Fruit fly (Drosophila melanogaster) whole organism, adult: ENCODE measurements around the gene CG43116.

ENCODE experiments used
- CG11617 ChIP-seq: fragments of 200-800 bp; sonication (Bioruptor generic); optimal IDR thresholded peaks from 2 replicates; lab custom pipeline; 2017; ENCODE audit warnings: mild to moderate bottlenecking, missing biosample characterization, missing genetic modification reagents, missing genetic modification characterization
- CG12768 ChIP-seq: fragments of 200-800 bp; sonication (Bioruptor generic); optimal IDR thresholded peaks from 2 replicates; lab custom pipeline; 2017; ENCODE audit warnings: missing biosample characterization, missing genetic modification characterization, mild to moderate bottlenecking, moderate library complexity, missing genetic modification reagents
- CG14711 ChIP-seq: fragments of 200-800 bp; sonication (Bioruptor generic); optimal IDR thresholded peaks from 2 replicates; lab custom pipeline; 2018; ENCODE audit warnings: missing biosample characterization, mild to moderate bottlenecking, missing genetic modification characterization, moderate library complexity
- CG1620 ChIP-seq: fragments of 200-800 bp; sonication (Bioruptor generic); optimal IDR thresholded peaks from 2 replicates; lab custom pipeline; 2016; ENCODE audit warnings: missing biosample characterization, missing genetic modification characterization
- CG33017 ChIP-seq: fragments of 200-800 bp; sonication (Bioruptor generic); optimal IDR thresholded peaks from 2 replicates; lab custom pipeline; 2018; ENCODE audit warnings: missing biosample characterization, mild to moderate bottlenecking, missing genetic modification characterization, moderate library complexity
- CG5204 ChIP-seq: fragments of 200-800 bp; sonication (Bioruptor generic); optimal IDR thresholded peaks from 2 replicates; lab custom pipeline; 2016; ENCODE audit warnings: missing biosample characterization, missing genetic modification characterization
- CG7045 ChIP-seq: fragments of 200-800 bp; sonication (Bioruptor generic); optimal IDR thresholded peaks from 2 replicates; lab custom pipeline; 2017; ENCODE audit warnings: missing biosample characterization, mild to moderate bottlenecking, missing genetic modification characterization
- CG7101 ChIP-seq: fragments of 200-800 bp; sonication (Bioruptor generic); optimal IDR thresholded peaks from 2 replicates; lab custom pipeline; 2018; ENCODE audit warnings: missing biosample characterization, mild to moderate bottlenecking, missing genetic modification characterization, moderate library complexity
- Clk ChIP-seq: fragments of 200-800 bp; sonication (Bioruptor generic); optimal IDR thresholded peaks from 2 replicates; lab custom pipeline; 2017; ENCODE audit warnings: missing biosample characterization, missing genetic modification characterization
- Crg-1 ChIP-seq: fragments of 200-800 bp; sonication (Bioruptor generic); optimal IDR thresholded peaks from 2 replicates; lab custom pipeline; 2016; ENCODE audit warnings: missing biosample characterization, missing genetic modification characterization
- Hr96 ChIP-seq: fragments of 200-800 bp; sonication (Bioruptor generic); optimal IDR thresholded peaks from 2 replicates; lab custom pipeline; 2016; ENCODE audit warnings: missing biosample characterization, missing genetic modification characterization
- Mnt ChIP-seq: fragments of 200-800 bp; sonication (Bioruptor generic); optimal IDR thresholded peaks from 2 replicates; lab custom pipeline; 2016; ENCODE audit warnings: missing biosample characterization, mild to moderate bottlenecking, missing genetic modification characterization
- bab1 ChIP-seq: fragments of 200-800 bp; sonication (Bioruptor generic); optimal IDR thresholded peaks from 3 replicates; lab custom pipeline; 2019; ENCODE audit warnings: missing biosample characterization, mild to moderate bottlenecking, missing genetic modification characterization, moderate library complexity
- cic ChIP-seq: fragments of 200-800 bp; sonication (Bioruptor generic); optimal IDR thresholded peaks from 2 replicates; lab custom pipeline; 2017; ENCODE audit warnings: missing biosample characterization, mild to moderate bottlenecking, missing genetic modification characterization, moderate library complexity
- cnc ChIP-seq, 2 experiments: fragments of >200 bp; optimal IDR thresholded peaks; 2 replicates each; lab custom pipeline; 2017
- kay ChIP-seq: fragments of 200-800 bp; sonication (Bioruptor generic); peaks from one replicate; lab custom pipeline; 2016; ENCODE audit warnings: missing biosample characterization, missing genetic modification characterization, borderline replicate concordance
- ovo ChIP-seq: fragments of 200-800 bp; sonication (Bioruptor generic); optimal IDR thresholded peaks from 2 replicates; lab custom pipeline; 2016; ENCODE audit warnings: missing biosample characterization, missing genetic modification characterization
- pad ChIP-seq: fragments of 200-800 bp; sonication (Bioruptor generic); optimal IDR thresholded peaks from 3 replicates; lab custom pipeline; 2017; ENCODE audit warnings: missing biosample characterization, missing genetic modification characterization, mild to moderate bottlenecking, moderate library complexity, missing genetic modification reagents
- tj ChIP-seq: fragments of 200-800 bp; sonication (Bioruptor generic); optimal IDR thresholded peaks from 3 replicates; lab custom pipeline; 2017; ENCODE audit warnings: missing biosample characterization, mild to moderate bottlenecking, missing genetic modification characterization, moderate library complexity
- toe ChIP-seq: fragments of 200-800 bp; sonication (Bioruptor generic); optimal IDR thresholded peaks from 2 replicates; lab custom pipeline; 2016; ENCODE audit warnings: missing biosample characterization, missing genetic modification characterization

CG43116 gene

dm6 chr3R:26027903-26028302 lies 31.1 kb upstream of the CG43116 start:
- TF ChIP-seq CG7045 (GFP tag; lab: Kevin White, UChicago) (no peak), kay (no peak), cic (GFP tag; lab: Kevin White, UChicago) (no peak), CG11617 (GFP tag; lab: Kevin White, UChicago) (no peak), ovo (GFP tag; lab: Kevin White, UChicago) (no peak), Hr96 (no peak), pad (GFP tag; lab: Kevin White, UChicago) (no peak), bab1 (GFP tag; lab: Kevin White, UChicago) (no peak), CG7101 (tag; lab: Kevin White, UChicago) (no peak), CG14711 (tag; lab: Kevin White, UChicago) (no peak), CG33017 (tag; lab: Kevin White, UChicago) (no peak), Clk (GFP tag; lab: Kevin White, UChicago) (no peak), Mnt (GFP tag; lab: Kevin White, UChicago) (no peak), CG5204 (GFP tag; lab: Kevin White, UChicago) (no peak), CG1620 (no peak), tj (GFP tag; lab: Kevin White, UChicago) (no peak), toe (GFP tag; lab: Kevin White, UChicago) (no peak)

dm6 chr3R:26026631-26027274 lies 30.0 kb upstream of the CG43116 start:
- TF ChIP-seq pad (GFP tag; lab: Kevin White, UChicago) (no peak), Hr96 (no peak), CG33017 (tag; lab: Kevin White, UChicago) (no peak), cnc (optimal IDR thresholded peaks at IDR 0.05; lab: Kevin White, UChicago) (no peak), Crg-1 (GFP tag; lab: Kevin White, UChicago) (no peak), ovo (GFP tag; lab: Kevin White, UChicago) (no peak), CG12768 (GFP tag; lab: Kevin White, UChicago) (no peak), cic (GFP tag; lab: Kevin White, UChicago) (no peak), toe (GFP tag; lab: Kevin White, UChicago) (no peak), CG7045 (GFP tag; lab: Kevin White, UChicago) (no peak), bab1 (GFP tag; lab: Kevin White, UChicago) (no peak), CG1620 (no peak), CG7101 (tag; lab: Kevin White, UChicago) (no peak), Mnt (GFP tag; lab: Kevin White, UChicago) (no peak), tj (GFP tag; lab: Kevin White, UChicago) (no peak)

- TF ChIP-seq cnc (optimal IDR thresholded peaks at IDR 0.05; lab: Kevin White, UChicago): no peak
- TF ChIP-seq CG11617 (GFP tag; lab: Kevin White, UChicago): no peak
- TF ChIP-seq ovo (GFP tag; lab: Kevin White, UChicago): no peak
- no peak for TF ChIP-seq bab1 (GFP tag; lab: Kevin White, UChicago)
- TF ChIP-seq CG7101 (tag; lab: Kevin White, UChicago): no peak
- no peak for TF ChIP-seq tj (GFP tag; lab: Kevin White, UChicago)
- no peak for TF ChIP-seq cic (GFP tag; lab: Kevin White, UChicago)
- TF ChIP-seq pad (GFP tag; lab: Kevin White, UChicago): no peak
- no peak for TF ChIP-seq Crg-1 (GFP tag; lab: Kevin White, UChicago)
- no peak for TF ChIP-seq Clk (GFP tag; lab: Kevin White, UChicago)
- TF ChIP-seq toe (GFP tag; lab: Kevin White, UChicago): no peak
- TF ChIP-seq CG33017 (tag; lab: Kevin White, UChicago): no peak
- no peak for TF ChIP-seq CG12768 (GFP tag; lab: Kevin White, UChicago)
- TF ChIP-seq kay: no peak
- TF ChIP-seq CG1620: no peak
- no peak for TF ChIP-seq Hr96
These were observed 27.9 kb upstream of the CG43116 start for dm6 chr3R:26024596-26025213.

- TF ChIP-seq Hr96: no peak
These were observed 26.5 kb upstream of the CG43116 start for dm6 chr3R:26023252-26023651.

- peak; percentile 60 for TF ChIP-seq pad (GFP tag; lab: Kevin White, UChicago)
- peak; percentile 79 for TF ChIP-seq CG5204 (GFP tag; lab: Kevin White, UChicago)
- TF ChIP-seq CG14711 (tag; lab: Kevin White, UChicago): peak; percentile 44
- TF ChIP-seq ovo (GFP tag; lab: Kevin White, UChicago): no peak
- TF ChIP-seq CG7101 (tag; lab: Kevin White, UChicago): peak; percentile 64
- peak; percentile 9 for TF ChIP-seq tj (GFP tag; lab: Kevin White, UChicago)
- TF ChIP-seq cic (GFP tag; lab: Kevin White, UChicago): no peak
- TF ChIP-seq CG33017 (tag; lab: Kevin White, UChicago): peak; percentile 58
- TF ChIP-seq CG7045 (GFP tag; lab: Kevin White, UChicago): peak; percentile 82
- peak; percentile 53 for TF ChIP-seq CG12768 (GFP tag; lab: Kevin White, UChicago)
- TF ChIP-seq kay: no peak
- TF ChIP-seq Crg-1 (GFP tag; lab: Kevin White, UChicago): peak; percentile 40
- peak; percentile 42 for TF ChIP-seq Hr96
- peak; percentile 43 for TF ChIP-seq toe (GFP tag; lab: Kevin White, UChicago)
- no peak for TF ChIP-seq Mnt (GFP tag; lab: Kevin White, UChicago)
- TF ChIP-seq Clk (GFP tag; lab: Kevin White, UChicago): no peak
- TF ChIP-seq CG11617 (GFP tag; lab: Kevin White, UChicago): peak; percentile 81
- no peak for TF ChIP-seq cnc (optimal IDR thresholded peaks at IDR 0.05; lab: Kevin White, UChicago)
- peak; percentile 17 for TF ChIP-seq bab1 (GFP tag; lab: Kevin White, UChicago)
- TF ChIP-seq CG1620: peak; percentile 12
These were observed 24.6 kb upstream of the CG43116 start for dm6 chr3R:26021195-26021914.
